Worm (Caenorhabditis elegans) whole organism, early embryonic: Measurements from ENCODE around the gene F20E11.17.
"Not testable (repeated sequence)": the region's sequence is repeated elsewhere in the genome, so short reads cannot be mapped to it uniquely, and the experiment has no call there.

Experiments used
- B0310.2 ChIP-seq: sonication (generic microtip); optimal IDR thresholded peaks from 2 replicates; lab custom pipeline; 2016; ENCODE audit warnings: mild to moderate bottlenecking, missing genetic modification characterization, missing compliant biosample characterization
- F13C5.2 ChIP-seq: sonication (generic microtip); optimal IDR thresholded peaks from 2 replicates; lab custom pipeline; 2017; ENCODE audit warnings: mild to moderate bottlenecking, missing genetic modification characterization, inconsistent platforms, missing compliant biosample characterization
- aly-1 ChIP-seq: sonication (generic microtip); optimal IDR thresholded peaks from 2 replicates; lab custom pipeline; 2016; ENCODE audit warnings: missing genetic modification characterization, missing compliant biosample characterization
- ama-1 ChIP-seq: fragments of 150-350 bp; optimal IDR thresholded peaks from 2 replicates; lab custom pipeline; 2014
- ceh-13 ChIP-seq: fragments of 200-800 bp; sonication (Bioruptor generic); optimal IDR thresholded peaks from 2 replicates; lab custom pipeline; 2018; ENCODE audit warnings: mild to moderate bottlenecking, missing genetic modification characterization, missing compliant biosample characterization
- ceh-36 ChIP-seq: sonication (generic microtip); optimal IDR thresholded peaks from 2 replicates; lab custom pipeline; 2016; ENCODE audit warnings: missing genetic modification characterization, inconsistent platforms, missing compliant biosample characterization
- ets-7 ChIP-seq: sonication (generic microtip); optimal IDR thresholded peaks from 2 replicates; lab custom pipeline; 2016; ENCODE audit warnings: missing genotype, missing genetic modification characterization, missing compliant biosample characterization
- flt-1 ChIP-seq: fragments of 200-800 bp; sonication (Bioruptor generic); IDR thresholded peaks from 2 replicates; pipeline ENCODE4 v1.3.6; 2022; ENCODE audit warnings: missing genetic modification characterization, missing compliant biosample characterization
- hmbx-1 ChIP-seq: sonication (generic microtip); optimal IDR thresholded peaks from 2 replicates; lab custom pipeline; 2016; ENCODE audit warnings: mild to moderate bottlenecking, missing genetic modification characterization, missing compliant biosample characterization
- hmg-4 ChIP-seq: fragments of 200-800 bp; sonication (Bioruptor generic); optimal IDR thresholded peaks from 2 replicates; lab custom pipeline; 2018; ENCODE audit warnings: mild to moderate bottlenecking, missing genetic modification characterization, missing compliant biosample characterization
- hnd-1 ChIP-seq: sonication (generic microtip); optimal IDR thresholded peaks from 2 replicates; lab custom pipeline; 2016; ENCODE audit warnings: missing genetic modification characterization, missing compliant biosample characterization
- pes-1 ChIP-seq: fragments of 200-800 bp; sonication (Bioruptor generic); IDR thresholded peaks from 2 replicates; pipeline ENCODE4 v1.3.6; 2022; ENCODE audit warnings: missing genetic modification reagents, missing genetic modification characterization, missing compliant biosample characterization
- scrt-1 ChIP-seq: fragments of 200-800 bp; sonication (Bioruptor generic); IDR thresholded peaks from 2 replicates; pipeline ENCODE4 v1.3.6; 2022; ENCODE audit warnings: missing genetic modification characterization, missing compliant biosample characterization
- sea-1 ChIP-seq: fragments of 200-800 bp; sonication (Bioruptor generic); conservative IDR thresholded peaks from 2 replicates; pipeline ENCODE4 v1.3.6; 2022; ENCODE audit warnings: missing genetic modification characterization, missing compliant biosample characterization
- tbx-11 ChIP-seq: fragments of 200-800 bp; sonication (Bioruptor generic); IDR thresholded peaks from 2 replicates; pipeline ENCODE4 v1.3.6; 2022; ENCODE audit warnings: missing genetic modification characterization, missing compliant biosample characterization
- tbx-37 ChIP-seq: fragments of 200-800 bp; sonication (Bioruptor generic); conservative IDR thresholded peaks from 2 replicates; pipeline ENCODE4 v1.3.6; 2022; ENCODE audit warnings: missing genetic modification reagents, missing genetic modification characterization, missing compliant biosample characterization
- tra-4 ChIP-seq: sonication (generic microtip); optimal IDR thresholded peaks from 2 replicates; lab custom pipeline; 2017; ENCODE audit warnings: missing genetic modification characterization, missing compliant biosample characterization

Gene F20E11.17

ce11 chrV:17467881-17468280, 1.2 kb downstream of the F20E11.17 start:
- TF ChIP-seq B0310.2 (no peak), ceh-13 (no peak), tbx-37 (GFP tag; lab: Robert Waterston, UW) (no peak), pes-1 (GFP tag; lab: Robert Waterston, UW) (no peak), tbx-11 (no peak), ama-1 (lab: Kevin White, UChicago) (no peak), hmg-4 (GFP tag; lab: Kevin White, UChicago) (no peak), tra-4 (no peak), F13C5.2 (tag; lab: Kevin White, UChicago) (no peak), hnd-1 (no peak), scrt-1 (GFP tag; lab: Robert Waterston, UW) (no peak), aly-1 (tag; lab: Kevin White, UChicago) (no peak), sea-1 (GFP tag; lab: Robert Waterston, UW) (no peak), ceh-36 (tag; lab: Kevin White, UChicago) (no peak), flt-1 (GFP tag; lab: Robert Waterston, UW) (no peak), hmbx-1 (tag; lab: Kevin White, UChicago) (no peak), ets-7 (tag; lab: Kevin White, UChicago) (no peak)

ce11 chrV:17466751-17467150, 2.3 kb downstream of the F20E11.17 start, which contains the start of gene srw-72:
TSS of gene srw-72 (plus strand) at chrV:17467051.
- TF ChIP-seq scrt-1 (GFP tag; lab: Robert Waterston, UW), result no peak

ce11 chrV:17464278-17464677, 4.8 kb downstream of the F20E11.17 start, which contains the start of gene F20E11.7:
TSS of gene F20E11.7 (plus strand) at chrV:17464578.
- TF ChIP-seq sea-1 (GFP tag; lab: Robert Waterston, UW); ceh-13; hmg-4 (GFP tag; lab: Kevin White, UChicago): not testable (repeated sequence)

DNA sequence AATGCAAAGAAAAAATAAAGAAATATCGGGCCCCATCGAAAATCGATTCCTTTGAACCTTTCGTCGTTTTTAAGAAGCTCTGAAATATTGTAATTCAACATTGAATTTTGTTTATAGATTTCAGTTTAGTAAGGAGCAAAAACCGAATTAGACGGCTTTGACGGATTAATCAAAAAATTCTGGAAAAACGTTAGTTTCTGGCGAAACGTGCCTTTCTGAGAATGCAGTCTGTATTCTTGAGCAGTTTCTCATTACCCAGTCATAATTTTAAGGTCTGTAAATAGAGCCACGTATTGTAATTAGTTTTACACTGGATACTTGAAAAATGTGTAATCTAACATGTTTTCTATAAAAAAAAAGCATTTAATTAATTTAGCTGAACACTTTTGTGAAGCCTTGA, 9.0 kb downstream of the F20E11.17 start, which contains the start of gene srz-48:
srz-48 (minus strand) TSS at position 101 of the 400 bp plus-strand sequence.
- TF ChIP-seq flt-1 (GFP tag; lab: Robert Waterston, UW), result no peak
- no peak for TF ChIP-seq tbx-11
- no peak for TF ChIP-seq hmbx-1 (tag; lab: Kevin White, UChicago)
- no peak for TF ChIP-seq aly-1 (tag; lab: Kevin White, UChicago)

DNA sequence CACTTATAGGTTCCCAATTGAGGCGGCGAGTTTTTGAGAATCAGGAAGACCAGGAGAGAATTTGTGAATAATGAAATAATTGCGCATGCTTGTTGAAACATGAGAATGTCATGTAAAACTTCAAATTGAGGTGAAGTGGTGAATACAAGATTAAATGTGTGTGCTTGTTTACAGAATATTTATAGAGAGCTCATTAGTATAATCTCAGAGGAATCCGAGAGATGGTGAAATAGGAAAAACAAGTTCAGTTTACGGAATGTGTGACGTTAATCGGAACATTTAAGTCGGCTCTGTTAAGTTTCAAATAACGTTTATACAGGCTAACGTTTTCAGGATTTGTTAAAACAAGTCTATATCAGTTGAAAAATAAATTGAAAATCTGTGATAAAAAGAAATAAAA, 11.0 kb downstream of the F20E11.17 start, which contains the start of gene str-200:
str-200 (minus strand) TSS at position 101 of the 400 bp plus-strand sequence.
- TF ChIP-seq hmg-4 (GFP tag; lab: Kevin White, UChicago) (no peak), F13C5.2 (tag; lab: Kevin White, UChicago) (no peak), flt-1 (GFP tag; lab: Robert Waterston, UW) (no peak), aly-1 (tag; lab: Kevin White, UChicago) (no peak), ceh-36 (tag; lab: Kevin White, UChicago) (no peak), tra-4 (no peak), B0310.2 (no peak), tbx-11 (no peak), ceh-13 (no peak), ets-7 (tag; lab: Kevin White, UChicago) (no peak), tbx-37 (GFP tag; lab: Robert Waterston, UW) (no peak), pes-1 (GFP tag; lab: Robert Waterston, UW) (no peak), hmbx-1 (tag; lab: Kevin White, UChicago) (no peak)

- not testable (repeated sequence) for TF ChIP-seq ets-7 (tag; lab: Kevin White, UChicago); tbx-37 (GFP tag; lab: Robert Waterston, UW); tra-4
These were observed 12.9 kb downstream of the F20E11.17 start, which contains the start of gene srh-203 for ce11 chrV:17456197-17456596. TSS of gene srh-203 (minus strand) at chrV:17456297.

DNA sequence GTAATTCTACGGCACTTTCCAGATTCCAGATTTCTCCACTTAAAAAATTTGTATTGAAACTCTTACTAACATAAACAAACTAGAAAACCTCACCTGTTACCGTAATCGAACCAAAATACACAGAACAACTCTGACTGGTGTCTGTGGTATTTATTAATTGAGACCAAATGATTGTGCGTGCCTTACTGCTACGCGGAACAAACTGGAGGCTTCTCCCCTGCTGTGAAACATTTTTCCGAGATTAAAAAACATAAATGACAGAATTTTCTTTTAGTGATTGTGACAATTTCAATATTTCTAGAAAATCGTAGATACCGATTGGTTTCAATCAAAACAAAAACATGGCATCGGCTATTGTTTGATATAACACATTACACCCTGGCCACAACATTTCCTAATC, 19.2 kb downstream of the F20E11.17 start:
- TF ChIP-seq sea-1 (GFP tag; lab: Robert Waterston, UW) (no peak), F13C5.2 (tag; lab: Kevin White, UChicago) (no peak), pes-1 (GFP tag; lab: Robert Waterston, UW) (no peak), hmbx-1 (tag; lab: Kevin White, UChicago) (no peak), flt-1 (GFP tag; lab: Robert Waterston, UW) (no peak), hmg-4 (GFP tag; lab: Kevin White, UChicago) (no peak), ceh-13 (no peak), aly-1 (tag; lab: Kevin White, UChicago) (no peak), scrt-1 (GFP tag; lab: Robert Waterston, UW) (no peak), B0310.2 (no peak), tbx-11 (no peak), ama-1 (lab: Kevin White, UChicago) (no peak), ceh-36 (tag; lab: Kevin White, UChicago) (no peak), hnd-1 (no peak), tra-4 (no peak), tbx-37 (GFP tag; lab: Robert Waterston, UW) (no peak)

DNA sequence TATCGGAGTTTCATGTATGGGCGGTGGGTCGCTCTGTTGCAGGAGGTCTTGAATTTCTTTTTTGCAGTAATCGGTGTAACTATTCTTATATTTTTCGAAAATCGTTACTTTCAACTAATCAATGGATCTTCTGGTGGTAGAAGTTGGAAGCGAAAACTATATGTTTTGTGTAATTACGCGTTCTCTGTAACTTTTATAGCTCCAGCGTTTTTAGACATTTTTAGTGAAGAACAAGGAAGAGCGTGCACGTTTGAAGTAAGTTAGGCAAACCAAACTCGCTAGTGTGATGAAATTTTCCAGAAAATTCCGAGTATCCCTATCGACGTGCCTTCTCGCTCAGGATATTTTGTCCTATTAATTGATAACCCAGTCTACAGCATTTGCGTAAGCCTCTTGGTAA, 29.7 kb downstream of the F20E11.17 start, which contains the start of gene srh-154:
srh-154 (plus strand) TSS at position 301 of the 400 bp plus-strand sequence.
- no peak for TF ChIP-seq pes-1 (GFP tag; lab: Robert Waterston, UW)
- no peak for TF ChIP-seq ceh-13
- no peak for TF ChIP-seq flt-1 (GFP tag; lab: Robert Waterston, UW)
- TF ChIP-seq hmbx-1 (tag; lab: Kevin White, UChicago), result no peak
- TF ChIP-seq ama-1 (lab: Kevin White, UChicago), result no peak
- no peak for TF ChIP-seq sea-1 (GFP tag; lab: Robert Waterston, UW)
- no peak for TF ChIP-seq tra-4
- no peak for TF ChIP-seq hnd-1
- no peak for TF ChIP-seq scrt-1 (GFP tag; lab: Robert Waterston, UW)
- no peak for TF ChIP-seq aly-1 (tag; lab: Kevin White, UChicago)
